Fruit fly (Drosophila melanogaster) whole organism, pupa: Measurements from ENCODE around the gene CG43845.

Experiments used
- CG10348 ChIP-seq: fragments of 200-800 bp; sonication (Bioruptor generic); IDR thresholded peaks from 2 replicates; pipeline ENCODE4 v1.3.6; 2022; ENCODE audit warnings: missing biosample characterization, missing genetic modification characterization
- CG12605 ChIP-seq: fragments of 200-800 bp; sonication (Bioruptor generic); IDR thresholded peaks from 2 replicates; pipeline ENCODE4 v1.3.6; 2022; ENCODE audit warnings: missing biosample characterization, missing genetic modification characterization
- CG13204 ChIP-seq: fragments of 200-800 bp; sonication (Bioruptor generic); optimal IDR thresholded peaks from 2 replicates; lab custom pipeline; 2018; ENCODE audit warnings: missing biosample characterization, mild to moderate bottlenecking, missing genetic modification characterization, moderate library complexity
- CG14655 ChIP-seq: fragments of 200-800 bp; sonication (Bioruptor generic); optimal IDR thresholded peaks from 3 replicates; lab custom pipeline; 2017; ENCODE audit warnings: mild to moderate bottlenecking, missing biosample characterization, missing genetic modification reagents, missing genetic modification characterization
- CG15710 ChIP-seq: fragments of 200-800 bp; sonication (Bioruptor generic); optimal IDR thresholded peaks from 2 replicates; lab custom pipeline; 2018; ENCODE audit warnings: missing biosample characterization, mild to moderate bottlenecking, missing genetic modification characterization, moderate library complexity
- CG17806 ChIP-seq: fragments of 200-800 bp; sonication (Bioruptor generic); optimal IDR thresholded peaks from 2 replicates; lab custom pipeline; 2018; ENCODE audit warnings: missing biosample characterization, mild to moderate bottlenecking, missing genetic modification characterization, moderate library complexity
- CG32121 ChIP-seq: fragments of 200-800 bp; sonication (Bioruptor generic); IDR thresholded peaks from 2 replicates; pipeline ENCODE4 v1.3.6; 2022; ENCODE audit warnings: missing biosample characterization, missing genetic modification characterization
- CG34367 ChIP-seq: fragments of 200-800 bp; sonication (Bioruptor generic); optimal IDR thresholded peaks from 2 replicates; lab custom pipeline; 2018; ENCODE audit warnings: missing biosample characterization, mild to moderate bottlenecking, missing genetic modification characterization
- CG4496 ChIP-seq: fragments of 200-800 bp; sonication (Bioruptor generic); IDR thresholded peaks from 3 replicates; pipeline ENCODE4 v1.3.6; 2022; ENCODE audit warnings: missing biosample characterization, missing genetic modification characterization
- CG8159 ChIP-seq: fragments of 200-800 bp; sonication (Bioruptor generic); optimal IDR thresholded peaks from 3 replicates; lab custom pipeline; 2018; ENCODE audit warnings: missing biosample characterization, mild to moderate bottlenecking, missing genetic modification characterization, moderate library complexity
- CG8301 ChIP-seq: fragments of 200-800 bp; sonication (Bioruptor generic); optimal IDR thresholded peaks from 2 replicates; lab custom pipeline; 2018; ENCODE audit warnings: missing biosample characterization, mild to moderate bottlenecking, missing genetic modification characterization
- CG9948 ChIP-seq: fragments of 200-800 bp; sonication (Bioruptor generic); optimal IDR thresholded peaks from 2 replicates; lab custom pipeline; 2018; ENCODE audit warnings: missing biosample characterization, mild to moderate bottlenecking, missing genetic modification characterization, moderate library complexity
- D1 ChIP-seq: fragments of 200-800 bp; sonication (Bioruptor generic); optimal IDR thresholded peaks from 2 replicates; lab custom pipeline; 2018; ENCODE audit warnings: missing biosample characterization, mild to moderate bottlenecking, missing genetic modification characterization, moderate library complexity
- EcR ChIP-seq: fragments of 200-800 bp; sonication (Bioruptor generic); optimal IDR thresholded peaks from 3 replicates; lab custom pipeline; 2019; ENCODE audit warnings: missing biosample characterization, missing genetic modification characterization, mild to moderate bottlenecking, moderate library complexity, missing genetic modification reagents
- Ets98B ChIP-seq: fragments of 200-800 bp; sonication (Bioruptor generic); IDR thresholded peaks from 2 replicates; pipeline ENCODE4 v1.3.6; 2022; ENCODE audit warnings: missing biosample characterization, missing genetic modification characterization
- Pif1A ChIP-seq: fragments of 200-800 bp; sonication (Bioruptor generic); optimal IDR thresholded peaks from 3 replicates; lab custom pipeline; 2016; ENCODE audit warnings: missing biosample characterization, missing genetic modification characterization
- Pif1B ChIP-seq: fragments of 200-800 bp; sonication (Bioruptor generic); optimal IDR thresholded peaks from 3 replicates; lab custom pipeline; 2016; ENCODE audit warnings: missing biosample characterization, missing genetic modification characterization
- Snoo ChIP-seq: fragments of 200-800 bp; sonication (Bioruptor generic); optimal IDR thresholded peaks from 3 replicates; lab custom pipeline; 2017; ENCODE audit warnings: missing biosample characterization, mild to moderate bottlenecking, missing genetic modification characterization, inconsistent platforms
- fd96Ca ChIP-seq: fragments of 200-800 bp; sonication (Bioruptor generic); IDR thresholded peaks from 3 replicates; pipeline ENCODE4 v1.3.6; 2022; ENCODE audit warnings: missing biosample characterization, missing genetic modification characterization
- gl ChIP-seq: fragments of 200-800 bp; sonication (Bioruptor generic); optimal IDR thresholded peaks from 2 replicates; lab custom pipeline; 2018; ENCODE audit warnings: missing biosample characterization, mild to moderate bottlenecking, missing genetic modification characterization
- rn ChIP-seq: fragments of 200-800 bp; sonication (Bioruptor generic); IDR thresholded peaks from 2 replicates; pipeline ENCODE4 v1.3.6; 2022; ENCODE audit warnings: missing biosample characterization, missing genetic modification characterization

Gene CG43845

DNA sequence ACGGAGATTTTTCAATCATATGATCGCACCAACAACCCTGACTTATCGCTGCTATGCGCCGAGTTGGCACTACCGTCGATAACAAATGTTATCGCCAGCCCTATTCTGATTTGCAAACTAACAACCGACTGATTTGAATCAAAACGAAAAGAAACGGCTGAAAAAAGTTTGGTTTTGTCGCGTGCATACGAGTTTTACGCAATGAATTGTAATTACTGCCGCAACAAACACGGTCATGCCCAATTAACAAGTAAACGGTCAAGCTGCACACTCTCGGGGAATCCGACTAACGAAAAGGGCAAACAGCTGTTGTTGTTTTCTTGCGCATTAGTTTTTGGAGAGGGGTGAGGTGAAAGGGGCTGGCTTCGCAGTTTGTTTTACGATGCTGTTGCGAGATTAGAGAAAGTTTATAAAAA is 41.9 kb upstream of the CG43845 start, which contains the start of the genes CG14671 and CG12746:
Gene CG14671 (minus strand): TSS at position 41 of the 416 bp plus-strand sequence.
Gene CG12746 (plus strand): TSS at position 91 of the 416 bp plus-strand sequence.
- TF ChIP-seq CG13204 (GFP tag; lab: Kevin White, UChicago) (no peak), CG8301 (tag; lab: Kevin White, UChicago) (no peak), fd96Ca (GFP tag; lab: Robert Waterston, UW) (no peak), CG14655 (GFP tag; lab: Kevin White, UChicago) (no peak), CG4496 (no peak), CG17806 (tag; lab: Kevin White, UChicago) (no peak), CG12605 (GFP tag; lab: Robert Waterston, UW) (no peak)

- no peak for TF ChIP-seq Ets98B (GFP tag; lab: Robert Waterston, UW)
- TF ChIP-seq Snoo, result no peak
- TF ChIP-seq CG12605 (GFP tag; lab: Robert Waterston, UW), result no peak
- TF ChIP-seq CG8159 (tag; lab: Kevin White, UChicago), result no peak
- TF ChIP-seq CG34367 (tag; lab: Kevin White, UChicago), result no peak
- no peak for TF ChIP-seq CG4496
- no peak for TF ChIP-seq Pif1A
- TF ChIP-seq CG8301 (tag; lab: Kevin White, UChicago), result no peak
- no peak for TF ChIP-seq CG32121
- TF ChIP-seq rn (GFP tag; lab: Robert Waterston, UW), result no peak
Observed at dm6 chr3R:5563420-5563819, 40.5 kb upstream of the CG43845 start, which contains the start of gene Pi4KIIalpha. TSS of gene Pi4KIIalpha (minus strand) at chr3R:5563652.

dm6 chr3R:5562956-5563355 is 40.0 kb upstream of the CG43845 start:
- TF ChIP-seq D1 (tag; lab: Kevin White, UChicago), result no peak
- no peak for TF ChIP-seq CG15710 (tag; lab: Kevin White, UChicago)
- no peak for TF ChIP-seq CG12605 (GFP tag; lab: Robert Waterston, UW)
- TF ChIP-seq EcR, result no peak

DNA sequence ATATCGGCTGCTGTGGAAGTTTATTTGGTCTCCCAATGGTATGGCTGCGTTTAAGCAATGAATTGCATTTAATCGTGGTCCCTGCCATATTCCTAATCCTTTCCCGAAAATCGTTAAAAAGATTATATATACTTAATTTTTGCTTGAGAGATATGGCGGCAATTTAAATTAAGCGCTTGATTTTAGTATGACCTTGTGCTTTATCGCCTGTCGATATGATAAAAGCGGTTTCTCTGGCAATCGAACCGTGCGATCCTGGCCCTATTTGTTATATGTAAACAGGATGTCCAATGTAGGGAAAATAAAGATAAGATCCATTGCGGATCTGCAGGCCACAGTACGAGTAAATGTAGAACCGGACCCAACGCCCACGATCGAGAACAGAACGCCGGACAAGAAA is 31.9 kb upstream of the CG43845 start, which contains the start of gene Snm1:
Gene Snm1 (plus strand): TSS at position 233 of the 400 bp plus-strand sequence.
- TF ChIP-seq EcR, result no peak
- no peak for TF ChIP-seq CG12605 (GFP tag; lab: Robert Waterston, UW)
- no peak for TF ChIP-seq D1 (tag; lab: Kevin White, UChicago)
- no peak for TF ChIP-seq CG15710 (tag; lab: Kevin White, UChicago)
- 0 out of 3 replicates have a peak, but pooled peaks have one; percentile 21 for TF ChIP-seq CG4496
- no peak for TF ChIP-seq CG34367 (tag; lab: Kevin White, UChicago)

DNA sequence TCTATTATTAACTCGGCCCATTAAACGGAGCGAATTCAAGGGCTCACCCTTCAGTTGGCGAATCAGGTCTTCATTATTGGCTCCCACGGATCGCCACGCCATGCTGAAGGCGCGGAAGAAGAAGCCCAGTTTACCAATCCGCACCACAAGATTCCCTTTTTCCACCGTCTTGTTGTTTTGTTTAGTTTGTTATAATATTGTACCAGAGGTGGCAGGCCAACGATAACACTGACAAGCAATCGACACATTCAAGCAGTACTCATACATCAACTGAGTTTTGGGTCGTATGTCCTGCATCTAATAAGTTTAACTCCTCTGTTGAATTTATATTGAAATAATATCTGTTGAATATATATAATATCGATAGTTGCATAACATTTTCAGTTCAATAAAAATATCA is 31.2 kb upstream of the CG43845 start, which contains the start of gene Pcmt:
Gene Pcmt (minus strand): TSS at position 235 of the 400 bp plus-strand sequence.
- TF ChIP-seq Snoo (no peak), rn (GFP tag; lab: Robert Waterston, UW) (no peak), Pif1A (no peak), CG32121 (no peak), CG12605 (GFP tag; lab: Robert Waterston, UW) (no peak), CG17806 (tag; lab: Kevin White, UChicago) (no peak), Ets98B (GFP tag; lab: Robert Waterston, UW) (no peak), D1 (tag; lab: Kevin White, UChicago) (no peak), CG8301 (tag; lab: Kevin White, UChicago) (no peak), CG9948 (tag; lab: Kevin White, UChicago) (no peak), Pif1B (GFP tag; lab: Kevin White, UChicago) (no peak), CG8159 (tag; lab: Kevin White, UChicago) (no peak)

dm6 chr3R:5551593-5551992 is 28.7 kb upstream of the CG43845 start:
- TF ChIP-seq Pif1B (GFP tag; lab: Kevin White, UChicago) (no peak), CG13204 (GFP tag; lab: Kevin White, UChicago) (no peak), CG8301 (tag; lab: Kevin White, UChicago) (no peak), fd96Ca (GFP tag; lab: Robert Waterston, UW) (no peak), rn (GFP tag; lab: Robert Waterston, UW) (no peak), Snoo (no peak), CG4496 (no peak), CG10348 (no peak), CG17806 (tag; lab: Kevin White, UChicago) (no peak), D1 (tag; lab: Kevin White, UChicago) (no peak), Pif1A (no peak), CG32121 (no peak), EcR (no peak), CG8159 (tag; lab: Kevin White, UChicago) (no peak), CG9948 (tag; lab: Kevin White, UChicago) (no peak), CG34367 (tag; lab: Kevin White, UChicago) (no peak), CG14655 (GFP tag; lab: Kevin White, UChicago) (no peak), CG12605 (GFP tag; lab: Robert Waterston, UW) (no peak), CG15710 (tag; lab: Kevin White, UChicago) (no peak)

dm6 chr3R:5551068-5551467 is 28.1 kb upstream of the CG43845 start, which contains the start of gene mia:
TSS of gene mia (minus strand) at chr3R:5551168.
- TF ChIP-seq Ets98B (GFP tag; lab: Robert Waterston, UW), result no peak
- TF ChIP-seq CG10348, result no peak
- TF ChIP-seq CG8159 (tag; lab: Kevin White, UChicago), result no peak
- TF ChIP-seq CG4496, result no peak
- no peak for TF ChIP-seq rn (GFP tag; lab: Robert Waterston, UW)
- no peak for TF ChIP-seq CG14655 (GFP tag; lab: Kevin White, UChicago)
- no peak for TF ChIP-seq Snoo
- TF ChIP-seq CG12605 (GFP tag; lab: Robert Waterston, UW), result no peak
- TF ChIP-seq gl (tag; lab: Kevin White, UChicago), result no peak
- TF ChIP-seq CG13204 (GFP tag; lab: Kevin White, UChicago), result no peak
- TF ChIP-seq Pif1A, result no peak
- TF ChIP-seq CG9948 (tag; lab: Kevin White, UChicago), result no peak
- no peak for TF ChIP-seq CG8301 (tag; lab: Kevin White, UChicago)
- TF ChIP-seq Pif1B (GFP tag; lab: Kevin White, UChicago), result no peak
- TF ChIP-seq CG34367 (tag; lab: Kevin White, UChicago), result no peak
- TF ChIP-seq CG15710 (tag; lab: Kevin White, UChicago), result no peak
- no peak for TF ChIP-seq CG32121
- no peak for TF ChIP-seq CG17806 (tag; lab: Kevin White, UChicago)
- TF ChIP-seq EcR, result no peak
- TF ChIP-seq fd96Ca (GFP tag; lab: Robert Waterston, UW), result no peak
